Worm (Caenorhabditis elegans) whole organism, early embryonic: ENCODE measurements around the gene klf-2.

Experiments used
- B0310.2 ChIP-seq: sonication (generic microtip); optimal IDR thresholded peaks from 2 replicates; lab custom pipeline; 2016; ENCODE audit warnings: mild to moderate bottlenecking, missing genetic modification characterization, missing compliant biosample characterization
- F13C5.2 ChIP-seq: sonication (generic microtip); optimal IDR thresholded peaks from 2 replicates; lab custom pipeline; 2017; ENCODE audit warnings: mild to moderate bottlenecking, missing genetic modification characterization, inconsistent platforms, missing compliant biosample characterization
- aly-1 ChIP-seq: sonication (generic microtip); optimal IDR thresholded peaks from 2 replicates; lab custom pipeline; 2016; ENCODE audit warnings: missing genetic modification characterization, missing compliant biosample characterization
- ama-1 ChIP-seq: fragments of 150-350 bp; optimal IDR thresholded peaks from 2 replicates; lab custom pipeline; 2014
- ceh-13 ChIP-seq: fragments of 200-800 bp; sonication (Bioruptor generic); optimal IDR thresholded peaks from 2 replicates; lab custom pipeline; 2018; ENCODE audit warnings: mild to moderate bottlenecking, missing genetic modification characterization, missing compliant biosample characterization
- flt-1 ChIP-seq: fragments of 200-800 bp; sonication (Bioruptor generic); IDR thresholded peaks from 2 replicates; pipeline ENCODE4 v1.3.6; 2022; ENCODE audit warnings: missing genetic modification characterization, missing compliant biosample characterization
- hmbx-1 ChIP-seq: sonication (generic microtip); optimal IDR thresholded peaks from 2 replicates; lab custom pipeline; 2016; ENCODE audit warnings: mild to moderate bottlenecking, missing genetic modification characterization, missing compliant biosample characterization
- hmg-4 ChIP-seq: fragments of 200-800 bp; sonication (Bioruptor generic); optimal IDR thresholded peaks from 2 replicates; lab custom pipeline; 2018; ENCODE audit warnings: mild to moderate bottlenecking, missing genetic modification characterization, missing compliant biosample characterization
- hnd-1 ChIP-seq: sonication (generic microtip); optimal IDR thresholded peaks from 2 replicates; lab custom pipeline; 2016; ENCODE audit warnings: missing genetic modification characterization, missing compliant biosample characterization
- pes-1 ChIP-seq: fragments of 200-800 bp; sonication (Bioruptor generic); IDR thresholded peaks from 2 replicates; pipeline ENCODE4 v1.3.6; 2022; ENCODE audit warnings: missing genetic modification reagents, missing genetic modification characterization, missing compliant biosample characterization
- sea-1 ChIP-seq: fragments of 200-800 bp; sonication (Bioruptor generic); conservative IDR thresholded peaks from 2 replicates; pipeline ENCODE4 v1.3.6; 2022; ENCODE audit warnings: missing genetic modification characterization, missing compliant biosample characterization
- tra-4 ChIP-seq: sonication (generic microtip); optimal IDR thresholded peaks from 2 replicates; lab custom pipeline; 2017; ENCODE audit warnings: missing genetic modification characterization, missing compliant biosample characterization

DNA sequence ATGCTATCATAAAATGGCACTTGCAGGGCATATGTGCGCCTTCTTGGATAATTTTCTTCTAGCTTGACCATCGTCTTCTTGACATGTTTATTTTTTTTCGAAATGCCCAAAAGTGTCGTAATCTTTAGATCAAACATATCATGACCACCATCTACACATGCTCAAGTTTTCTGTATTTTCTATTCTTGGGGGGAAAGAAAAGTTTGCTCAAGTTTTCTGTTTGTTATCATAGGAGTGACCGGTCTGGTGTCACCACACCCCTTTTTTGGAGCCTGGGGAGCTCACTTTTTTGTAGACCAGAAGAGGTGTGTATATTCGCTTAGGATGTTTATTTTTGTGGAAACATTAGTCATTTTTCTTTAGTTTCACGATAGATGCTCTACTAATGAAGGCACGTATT, at the start of gene klf-2:
- no peak for TF ChIP-seq ama-1
- TF ChIP-seq hmg-4 (GFP tag; lab: Kevin White, UChicago) = no peak
- TF ChIP-seq hmbx-1 (tag; lab: Kevin White, UChicago) = no peak
- TF ChIP-seq hnd-1 = no peak
- no peak for TF ChIP-seq aly-1 (tag; lab: Kevin White, UChicago)
- no peak for TF ChIP-seq F13C5.2 (tag; lab: Kevin White, UChicago)
- TF ChIP-seq B0310.2 (tag; lab: Kevin White, UChicago) = no peak
- TF ChIP-seq ceh-13 = no peak
- no peak for TF ChIP-seq flt-1 (GFP tag; lab: Robert Waterston, UW)
- no peak for TF ChIP-seq sea-1 (GFP tag; lab: Robert Waterston, UW)
- no peak for TF ChIP-seq tra-4
- no peak for TF ChIP-seq pes-1 (GFP tag; lab: Robert Waterston, UW)
